Fruit fly (Drosophila melanogaster) whole organism, adult: ENCODE measurements around the gene Sema5c.

Experiments used
- CG11617 ChIP-seq: fragments of 200-800 bp; sonication (Bioruptor generic); optimal IDR thresholded peaks from 2 replicates; lab custom pipeline; 2017; ENCODE audit warnings: mild to moderate bottlenecking, missing biosample characterization, missing genetic modification reagents, missing genetic modification characterization
- CG12768 ChIP-seq: fragments of 200-800 bp; sonication (Bioruptor generic); optimal IDR thresholded peaks from 2 replicates; lab custom pipeline; 2017; ENCODE audit warnings: missing biosample characterization, missing genetic modification characterization, mild to moderate bottlenecking, moderate library complexity, missing genetic modification reagents
- CG14711 ChIP-seq: fragments of 200-800 bp; sonication (Bioruptor generic); optimal IDR thresholded peaks from 2 replicates; lab custom pipeline; 2018; ENCODE audit warnings: missing biosample characterization, mild to moderate bottlenecking, missing genetic modification characterization, moderate library complexity
- CG1620 ChIP-seq: fragments of 200-800 bp; sonication (Bioruptor generic); optimal IDR thresholded peaks from 2 replicates; lab custom pipeline; 2016; ENCODE audit warnings: missing biosample characterization, missing genetic modification characterization
- CG33017 ChIP-seq: fragments of 200-800 bp; sonication (Bioruptor generic); optimal IDR thresholded peaks from 2 replicates; lab custom pipeline; 2018; ENCODE audit warnings: missing biosample characterization, mild to moderate bottlenecking, missing genetic modification characterization, moderate library complexity
- CG5204 ChIP-seq: fragments of 200-800 bp; sonication (Bioruptor generic); optimal IDR thresholded peaks from 2 replicates; lab custom pipeline; 2016; ENCODE audit warnings: missing biosample characterization, missing genetic modification characterization
- CG7045 ChIP-seq: fragments of 200-800 bp; sonication (Bioruptor generic); optimal IDR thresholded peaks from 2 replicates; lab custom pipeline; 2017; ENCODE audit warnings: missing biosample characterization, mild to moderate bottlenecking, missing genetic modification characterization
- CG7101 ChIP-seq: fragments of 200-800 bp; sonication (Bioruptor generic); optimal IDR thresholded peaks from 2 replicates; lab custom pipeline; 2018; ENCODE audit warnings: missing biosample characterization, mild to moderate bottlenecking, missing genetic modification characterization, moderate library complexity
- Clk ChIP-seq: fragments of 200-800 bp; sonication (Bioruptor generic); optimal IDR thresholded peaks from 2 replicates; lab custom pipeline; 2017; ENCODE audit warnings: missing biosample characterization, missing genetic modification characterization
- Crg-1 ChIP-seq: fragments of 200-800 bp; sonication (Bioruptor generic); optimal IDR thresholded peaks from 2 replicates; lab custom pipeline; 2016; ENCODE audit warnings: missing biosample characterization, missing genetic modification characterization
- Hr96 ChIP-seq: fragments of 200-800 bp; sonication (Bioruptor generic); optimal IDR thresholded peaks from 2 replicates; lab custom pipeline; 2016; ENCODE audit warnings: missing biosample characterization, missing genetic modification characterization
- Mnt ChIP-seq: fragments of 200-800 bp; sonication (Bioruptor generic); optimal IDR thresholded peaks from 2 replicates; lab custom pipeline; 2016; ENCODE audit warnings: missing biosample characterization, mild to moderate bottlenecking, missing genetic modification characterization
- bab1 ChIP-seq: fragments of 200-800 bp; sonication (Bioruptor generic); optimal IDR thresholded peaks from 3 replicates; lab custom pipeline; 2019; ENCODE audit warnings: missing biosample characterization, mild to moderate bottlenecking, missing genetic modification characterization, moderate library complexity
- cic ChIP-seq: fragments of 200-800 bp; sonication (Bioruptor generic); optimal IDR thresholded peaks from 2 replicates; lab custom pipeline; 2017; ENCODE audit warnings: missing biosample characterization, mild to moderate bottlenecking, missing genetic modification characterization, moderate library complexity
- cnc ChIP-seq, 2 experiments: fragments of >200 bp; optimal IDR thresholded peaks; 2 replicates each; lab custom pipeline; 2017
- kay ChIP-seq: fragments of 200-800 bp; sonication (Bioruptor generic); peaks from one replicate; lab custom pipeline; 2016; ENCODE audit warnings: missing biosample characterization, missing genetic modification characterization, borderline replicate concordance
- ovo ChIP-seq: fragments of 200-800 bp; sonication (Bioruptor generic); optimal IDR thresholded peaks from 2 replicates; lab custom pipeline; 2016; ENCODE audit warnings: missing biosample characterization, missing genetic modification characterization
- pad ChIP-seq: fragments of 200-800 bp; sonication (Bioruptor generic); optimal IDR thresholded peaks from 3 replicates; lab custom pipeline; 2017; ENCODE audit warnings: missing biosample characterization, missing genetic modification characterization, mild to moderate bottlenecking, moderate library complexity, missing genetic modification reagents
- tj ChIP-seq: fragments of 200-800 bp; sonication (Bioruptor generic); optimal IDR thresholded peaks from 3 replicates; lab custom pipeline; 2017; ENCODE audit warnings: missing biosample characterization, mild to moderate bottlenecking, missing genetic modification characterization, moderate library complexity
- toe ChIP-seq: fragments of 200-800 bp; sonication (Bioruptor generic); optimal IDR thresholded peaks from 2 replicates; lab custom pipeline; 2016; ENCODE audit warnings: missing biosample characterization, missing genetic modification characterization

Gene Sema5c

dm6 chr3L:12077348-12077747, 4.3 kb downstream of the Sema5c start:
- TF ChIP-seq Crg-1, result no peak
- TF ChIP-seq Clk (GFP tag; lab: Kevin White, UChicago), result no peak
- TF ChIP-seq CG11617 (GFP tag; lab: Kevin White, UChicago), result peak; percentile 49
- peak; percentile 63 for TF ChIP-seq CG7101
- TF ChIP-seq CG14711 (tag; lab: Kevin White, UChicago), result peak; percentile 62
- TF ChIP-seq kay (GFP tag; lab: Kevin White, UChicago), result peak; percentile 64
- TF ChIP-seq CG7045, result no peak
- no peak for TF ChIP-seq toe (GFP tag; lab: Kevin White, UChicago)
- no peak for TF ChIP-seq Mnt (GFP tag; lab: Kevin White, UChicago)
- peak; percentile 20 for TF ChIP-seq bab1 (GFP tag; lab: Kevin White, UChicago)
- no peak for TF ChIP-seq cic
- no peak for TF ChIP-seq Hr96 (GFP tag; lab: Kevin White, UChicago)
- TF ChIP-seq cnc (optimal IDR thresholded peaks at IDR 0.05; lab: Kevin White, UChicago), result peak in 1 of 2 experiments; percentile 10
- TF ChIP-seq CG1620 (GFP tag; lab: Kevin White, UChicago), result peak; percentile 14
- TF ChIP-seq CG12768 (GFP tag; lab: Kevin White, UChicago), result no peak
- no peak for TF ChIP-seq CG33017 (tag; lab: Kevin White, UChicago)
- peak; percentile 86 for TF ChIP-seq tj (GFP tag; lab: Kevin White, UChicago)
- TF ChIP-seq CG5204 (GFP tag; lab: Kevin White, UChicago), result no peak
- TF ChIP-seq ovo, result no peak
- peak; percentile 26 for TF ChIP-seq pad (GFP tag; lab: Kevin White, UChicago)

- no peak for TF ChIP-seq tj (GFP tag; lab: Kevin White, UChicago)
- no peak for TF ChIP-seq bab1 (GFP tag; lab: Kevin White, UChicago)
- no peak for TF ChIP-seq CG33017 (tag; lab: Kevin White, UChicago)
- no peak for TF ChIP-seq CG12768 (GFP tag; lab: Kevin White, UChicago)
- no peak for TF ChIP-seq CG5204 (GFP tag; lab: Kevin White, UChicago)
- no peak for TF ChIP-seq Hr96 (GFP tag; lab: Kevin White, UChicago)
- TF ChIP-seq cnc (optimal IDR thresholded peaks at IDR 0.05; lab: Kevin White, UChicago), result no peak
- TF ChIP-seq Mnt (GFP tag; lab: Kevin White, UChicago), result no peak
These were observed 5.3 kb downstream of the Sema5c start for dm6 chr3L:12076312-12076711.

DNA sequence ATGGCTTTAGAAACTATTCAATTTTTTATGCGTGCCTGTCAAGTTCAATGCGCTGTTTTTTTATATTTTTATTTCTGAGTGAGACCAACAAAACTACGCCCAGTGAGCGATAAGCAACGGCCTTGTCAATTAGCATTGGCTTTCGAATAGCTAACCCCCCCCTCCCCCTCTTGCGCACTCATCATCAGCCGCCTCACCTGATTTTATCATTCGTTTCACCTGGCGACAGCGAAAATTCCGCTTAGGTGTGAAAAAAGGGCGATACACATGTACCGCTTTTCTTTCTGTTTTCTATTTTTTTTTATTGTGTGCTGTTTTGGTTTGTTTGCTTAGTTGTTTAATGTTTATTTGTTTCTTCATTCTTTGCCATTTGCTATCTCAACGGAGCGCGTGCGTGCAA, 6.7 kb downstream of the Sema5c start:
- TF ChIP-seq CG14711 (tag; lab: Kevin White, UChicago) (no peak), Crg-1 (no peak), toe (GFP tag; lab: Kevin White, UChicago) (peak; percentile 59), Hr96 (GFP tag; lab: Kevin White, UChicago) (no peak), kay (GFP tag; lab: Kevin White, UChicago) (no peak), ovo (no peak), bab1 (GFP tag; lab: Kevin White, UChicago) (peak; percentile 69), CG12768 (GFP tag; lab: Kevin White, UChicago) (peak; percentile 5), CG7101 (no peak), CG5204 (GFP tag; lab: Kevin White, UChicago) (no peak), CG7045 (peak; percentile 38), CG33017 (tag; lab: Kevin White, UChicago) (no peak), CG1620 (GFP tag; lab: Kevin White, UChicago) (peak; percentile 17), cnc (optimal IDR thresholded peaks at IDR 0.05; lab: Kevin White, UChicago) (no peak), pad (GFP tag; lab: Kevin White, UChicago) (no peak), cic (no peak), Clk (GFP tag; lab: Kevin White, UChicago) (no peak), Mnt (GFP tag; lab: Kevin White, UChicago) (no peak), tj (GFP tag; lab: Kevin White, UChicago) (peak; percentile 95), CG11617 (GFP tag; lab: Kevin White, UChicago) (no peak)

DNA sequence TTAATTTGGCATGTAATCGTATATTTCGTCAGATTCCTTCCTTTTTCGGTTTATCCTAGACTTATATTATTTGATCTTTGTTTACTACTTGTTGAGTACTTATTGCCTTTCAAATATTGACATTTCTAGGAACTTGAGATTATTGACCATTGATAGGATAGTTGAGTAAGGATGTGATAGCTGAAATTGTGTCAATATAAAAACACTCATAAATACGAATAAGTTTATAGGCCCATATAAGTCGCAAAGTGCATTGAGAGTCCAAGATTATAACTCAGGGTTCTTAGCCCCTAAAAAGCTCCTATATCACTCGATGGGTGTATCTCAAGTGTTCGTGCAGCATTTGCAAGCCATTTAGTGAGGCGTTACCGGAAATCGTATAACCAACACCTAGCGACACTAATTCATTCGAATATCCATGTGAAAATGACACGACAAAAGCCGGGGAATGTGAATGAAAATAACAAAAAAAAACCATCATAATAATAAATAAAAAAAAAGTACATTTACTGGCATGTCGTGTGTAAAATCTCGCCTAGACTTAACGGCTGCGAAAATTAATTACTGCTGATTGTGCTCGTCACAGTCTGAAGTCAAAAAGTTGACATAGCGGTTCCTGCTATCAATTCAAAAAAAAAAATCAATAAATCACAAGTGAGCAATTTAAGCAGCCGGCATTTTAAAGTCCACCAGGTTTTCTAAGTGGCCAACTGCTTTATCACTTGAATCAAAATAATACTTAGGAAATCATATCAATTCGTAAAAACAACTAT, 7.6 kb downstream of the Sema5c start:
- peak; percentile 30 for TF ChIP-seq CG33017 (tag; lab: Kevin White, UChicago)
- peak; percentile 20 for TF ChIP-seq CG14711 (tag; lab: Kevin White, UChicago)
- TF ChIP-seq bab1 (GFP tag; lab: Kevin White, UChicago), result peak; percentile 5
- peak; percentile 36 for TF ChIP-seq kay (GFP tag; lab: Kevin White, UChicago)
- no peak for TF ChIP-seq cnc (optimal IDR thresholded peaks at IDR 0.05; lab: Kevin White, UChicago)
- TF ChIP-seq toe (GFP tag; lab: Kevin White, UChicago), result no peak
- TF ChIP-seq CG11617 (GFP tag; lab: Kevin White, UChicago), result no peak
- TF ChIP-seq cic, result peak; percentile 55
- peak; percentile 1 for TF ChIP-seq Mnt (GFP tag; lab: Kevin White, UChicago)
- no peak for TF ChIP-seq Crg-1
- peak; percentile 45 for TF ChIP-seq CG7101
- TF ChIP-seq Clk (GFP tag; lab: Kevin White, UChicago), result no peak
- TF ChIP-seq CG5204 (GFP tag; lab: Kevin White, UChicago), result no peak
- no peak for TF ChIP-seq ovo
- peak; percentile 12 for TF ChIP-seq pad (GFP tag; lab: Kevin White, UChicago)
- TF ChIP-seq Hr96 (GFP tag; lab: Kevin White, UChicago), result no peak
- TF ChIP-seq tj (GFP tag; lab: Kevin White, UChicago), result peak; percentile 51
- peak; percentile 77 for TF ChIP-seq CG12768 (GFP tag; lab: Kevin White, UChicago)
- TF ChIP-seq CG7045, result peak; percentile 45
- no peak for TF ChIP-seq CG1620 (GFP tag; lab: Kevin White, UChicago)

- TF ChIP-seq CG7101 (no peak), CG5204 (GFP tag; lab: Kevin White, UChicago) (no peak), Crg-1 (no peak), CG14711 (tag; lab: Kevin White, UChicago) (no peak), CG11617 (GFP tag; lab: Kevin White, UChicago) (no peak), Clk (GFP tag; lab: Kevin White, UChicago) (no peak), CG1620 (GFP tag; lab: Kevin White, UChicago) (no peak), bab1 (GFP tag; lab: Kevin White, UChicago) (no peak), CG12768 (GFP tag; lab: Kevin White, UChicago) (no peak), Hr96 (GFP tag; lab: Kevin White, UChicago) (no peak), ovo (no peak)
These were observed 8.6 kb downstream of the Sema5c start for dm6 chr3L:12073076-12073475.
